Worm (Caenorhabditis elegans): ENCODE measurements around the gene acl-12.

ce11 chrX:7460516-7460915 lies 18.1 kb upstream of the acl-12 start:
- TF ChIP-seq flt-1 (GFP tag; IDR thresholded peaks at IDR 0.05), result no peak
- no peak for TF ChIP-seq ets-7 (tag; optimal IDR thresholded peaks at IDR 0.05)
- no peak for TF ChIP-seq ama-1 (optimal IDR thresholded peaks at IDR 0.05)
- TF ChIP-seq tbx-37 (GFP tag; conservative IDR thresholded peaks at IDR 0.05), result no peak
- TF ChIP-seq ceh-13 (GFP tag; optimal IDR thresholded peaks at IDR 0.05), result no peak
- no peak for TF ChIP-seq B0310.2 (tag; optimal IDR thresholded peaks at IDR 0.05)
- TF ChIP-seq hmbx-1 (tag; optimal IDR thresholded peaks at IDR 0.05), result no peak
- no peak for TF ChIP-seq ceh-36 (tag; optimal IDR thresholded peaks at IDR 0.05)
- TF ChIP-seq tbx-11 (GFP tag; IDR thresholded peaks at IDR 0.05), result no peak
- no peak for TF ChIP-seq pes-1 (GFP tag; IDR thresholded peaks at IDR 0.05)
- TF ChIP-seq F13C5.2 (tag; optimal IDR thresholded peaks at IDR 0.05), result no peak
